Worm (Caenorhabditis elegans) whole organism, midembryonic: ENCODE data around the gene F23F12.12.

Source experiments
- T22C8.4 ChIP-seq: fragments of 200-800 bp; sonication (Bioruptor generic); IDR thresholded peaks from 2 replicates; pipeline ENCODE4 v1.3.6; 2022; ENCODE audit warnings: missing genetic modification characterization, missing compliant biosample characterization
- cog-1 ChIP-seq: sonication (generic microtip); optimal IDR thresholded peaks from 2 replicates; lab custom pipeline; 2016; ENCODE audit warnings: missing genetic modification characterization, missing compliant biosample characterization
- flt-1 ChIP-seq: fragments of 200-800 bp; sonication (Bioruptor generic); IDR thresholded peaks from 2 replicates; pipeline ENCODE4 v1.3.6; 2022; ENCODE audit warnings: missing genetic modification characterization, missing compliant biosample characterization
- klf-2 ChIP-seq: fragments of 200-800 bp; sonication (Bioruptor generic); conservative IDR thresholded peaks from 2 replicates; pipeline ENCODE4 v1.3.6; 2022; ENCODE audit warnings: missing genetic modification reagents, missing genetic modification characterization, missing compliant biosample characterization
- med-1 ChIP-seq: sonication (generic microtip); optimal IDR thresholded peaks from 2 replicates; lab custom pipeline; 2017; ENCODE audit warnings: missing genetic modification characterization, mild to moderate bottlenecking, missing compliant biosample characterization, antibody characterized with exemption, missing genetic modification reagents; ENCODE audit not compliant: insufficient read depth
- ref-1 ChIP-seq: fragments of 200-800 bp; sonication (Bioruptor generic); conservative IDR thresholded peaks from 2 replicates; pipeline ENCODE4 v1.3.6; 2022; ENCODE audit warnings: missing genetic modification reagents, missing genetic modification characterization, missing compliant biosample characterization
- tab-1 ChIP-seq: fragments of 200-800 bp; sonication (Bioruptor generic); IDR thresholded peaks from 2 replicates; pipeline ENCODE4 v1.3.6; 2022; ENCODE audit warnings: missing genetic modification characterization, missing compliant biosample characterization
- ztf-23 ChIP-seq: fragments of 200-800 bp; sonication (Bioruptor generic); IDR thresholded peaks from 2 replicates; pipeline ENCODE4 v1.3.6; 2022; ENCODE audit warnings: missing genetic modification reagents, missing genetic modification characterization, missing compliant biosample characterization
- ztf-29 ChIP-seq: fragments of 200-800 bp; sonication (Bioruptor generic); IDR thresholded peaks from 2 replicates; pipeline ENCODE4 v1.3.6; 2022; ENCODE audit warnings: missing genetic modification reagents, missing genetic modification characterization, missing compliant biosample characterization

F23F12.12 gene

ce11 chrIII:6551187-6552058 lies 43.5 kb downstream of the F23F12.12 start, which contains the start of gene C09E7.7:
Gene C09E7.7 (minus strand): TSS chrIII:6551243.
- peak; percentile 69 for TF ChIP-seq klf-2 (GFP tag; lab: Robert Waterston, UW)
- TF ChIP-seq tab-1, result 0 out of 2 replicates have a peak, but pooled peaks have one; percentile 14
- peak; percentile 46; the same call in 1 of the 2 replicates for TF ChIP-seq T22C8.4 (GFP tag; lab: Robert Waterston, UW)
- TF ChIP-seq ztf-29 (GFP tag; lab: Robert Waterston, UW), result peak; percentile 48; the same call in 1 of the 2 replicates
- TF ChIP-seq flt-1 (GFP tag; lab: Robert Waterston, UW), result peak; percentile 87
- peak; percentile 72 for TF ChIP-seq ztf-23 (GFP tag; lab: Robert Waterston, UW)
- peak; percentile 36; the same call in 1 of the 2 replicates for TF ChIP-seq ref-1 (GFP tag; lab: Robert Waterston, UW)
- peak; percentile 66 for TF ChIP-seq cog-1

- TF ChIP-seq cog-1 (no peak), med-1 (GFP tag; lab: Kevin White, UChicago) (no peak), tab-1 (no peak), T22C8.4 (GFP tag; lab: Robert Waterston, UW) (no peak), flt-1 (GFP tag; lab: Robert Waterston, UW) (no peak), ref-1 (GFP tag; lab: Robert Waterston, UW) (no peak), klf-2 (GFP tag; lab: Robert Waterston, UW) (no peak), ztf-29 (GFP tag; lab: Robert Waterston, UW) (no peak), ztf-23 (GFP tag; lab: Robert Waterston, UW) (no peak)
Measured at ce11 chrIII:6558487-6558886, 50.6 kb downstream of the F23F12.12 start, which contains the start of gene C09E7.8. Gene C09E7.8 (minus strand): TSS chrIII:6558587.
